Fruit fly (Drosophila melanogaster) whole organism, wandering third instar larva: Measurements from ENCODE around the gene hry.

ENCODE experiments used
- CG9705 ChIP-seq: fragments of 200-800 bp; sonication (Bioruptor generic); optimal IDR thresholded peaks from 2 replicates; lab custom pipeline; 2018; ENCODE audit warnings: missing biosample characterization, mild to moderate bottlenecking, missing genetic modification characterization
- CrebA ChIP-seq: fragments of 200-800 bp; sonication (Bioruptor generic); optimal IDR thresholded peaks from 2 replicates; lab custom pipeline; 2016; ENCODE audit warnings: missing biosample characterization, mild to moderate bottlenecking, missing genetic modification characterization, borderline replicate concordance
- Dfd ChIP-seq: fragments of >200 bp; optimal IDR thresholded peaks from 2 replicates; lab custom pipeline; 2017; ENCODE audit warnings: missing biosample characterization, missing genetic modification characterization
- Hr78 ChIP-seq: fragments of >200 bp; optimal IDR thresholded peaks from 2 replicates; lab custom pipeline; 2017; ENCODE audit warnings: missing biosample characterization, missing genetic modification characterization
- Myc ChIP-seq: fragments of >200 bp; optimal IDR thresholded peaks from 2 replicates; lab custom pipeline; 2017
- N ChIP-seq: fragments of >200 bp; optimal IDR thresholded peaks from 2 replicates; lab custom pipeline; 2018; ENCODE audit warnings: missing biosample characterization, missing external identifiers, missing genetic modification characterization
- OdsH ChIP-seq: fragments of 200-800 bp; sonication (Bioruptor generic); optimal IDR thresholded peaks from 2 replicates; lab custom pipeline; 2016; ENCODE audit warnings: missing biosample characterization, mild to moderate bottlenecking, missing genetic modification characterization
- dsf ChIP-seq: sonication (Bioruptor generic); optimal IDR thresholded peaks from 2 replicates; lab custom pipeline; 2016; ENCODE audit warnings: missing biosample characterization, missing genetic modification characterization, borderline replicate concordance
- foxo ChIP-seq, 2 experiments: fragments of 200-800 bp; sonication (Bioruptor generic); optimal IDR thresholded peaks; 2 replicates in 1 of 2; 3 replicates in 1 of 2; lab custom pipeline; 2016 to 2017; ENCODE audit warnings: missing biosample characterization in 2 of 2, missing genetic modification characterization in 2 of 2
- h ChIP-seq: fragments of 200-800 bp; sonication (Bioruptor generic); optimal IDR thresholded peaks from 3 replicates; lab custom pipeline; 2016; ENCODE audit warnings: missing biosample characterization, mild to moderate bottlenecking, missing genetic modification characterization
- jim ChIP-seq: fragments of 175-275, 200-325 bp; sonication (Bioruptor generic); optimal IDR thresholded peaks from 2 replicates; lab custom pipeline; 2016; ENCODE audit warnings: missing biosample characterization, mild to moderate bottlenecking, missing genetic modification characterization
- pan ChIP-seq: fragments of >200 bp; optimal IDR thresholded peaks from 2 replicates; lab custom pipeline; 2017
- psq ChIP-seq: fragments of 200-800 bp; sonication (Bioruptor generic); optimal IDR thresholded peaks from 3 replicates; lab custom pipeline; 2017; ENCODE audit warnings: missing biosample characterization, mild to moderate bottlenecking, missing genetic modification characterization, moderate library complexity
- usp ChIP-seq: fragments of >200 bp; optimal IDR thresholded peaks from 2 replicates; lab custom pipeline; 2017; ENCODE audit warnings: missing biosample characterization, missing genetic modification characterization

DNA sequence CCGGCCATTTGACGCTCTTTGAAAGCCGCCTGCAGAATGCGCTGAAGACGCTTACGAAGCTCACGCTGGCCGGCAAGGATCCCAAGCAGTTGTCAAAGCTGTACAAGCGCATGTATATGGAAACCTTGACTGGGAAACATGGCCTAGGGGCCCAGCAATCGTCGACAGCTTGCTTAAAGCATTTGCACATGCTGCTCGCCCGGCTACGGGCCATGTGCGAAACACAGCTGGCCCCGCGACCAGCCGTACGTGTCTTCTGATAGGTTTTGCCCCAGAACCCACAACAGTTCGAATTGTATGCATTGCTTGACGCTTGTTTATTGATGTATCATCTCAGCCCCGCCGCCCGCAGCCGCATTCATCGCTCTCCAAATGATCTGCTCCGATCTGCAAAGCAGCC, 49.7 kb downstream of the hry start:
- TF ChIP-seq CG9705 = no peak
- no peak for TF ChIP-seq usp (GFP tag; lab: Kevin White, UChicago)
- TF ChIP-seq psq = no peak
- TF ChIP-seq CrebA = no peak
- TF ChIP-seq pan (lab: Kevin White, UChicago) = no peak
- TF ChIP-seq OdsH (GFP tag; lab: Kevin White, UChicago) = no peak
- TF ChIP-seq dsf = no peak
- no peak for TF ChIP-seq jim (GFP tag; lab: Kevin White, UChicago)
- TF ChIP-seq Myc (lab: Kevin White, UChicago) = no peak
- TF ChIP-seq foxo (GFP tag; optimal IDR thresholded peaks at IDR 0.05; lab: Kevin White, UChicago) = no peak
- TF ChIP-seq Dfd = no peak
- no peak for TF ChIP-seq h (GFP tag; lab: Kevin White, UChicago)
- no peak for TF ChIP-seq N (GFP tag; lab: Kevin White, UChicago)
- no peak for TF ChIP-seq Hr78 (GFP tag; lab: Kevin White, UChicago)
